Worm (Caenorhabditis elegans): ENCODE data around the gene cdkl-1.

The cdkl-1 gene

ce11 chrV:11069277-11069676, 29.4 kb upstream of the cdkl-1 start, which contains the start of gene T04C12.8 (continued):
- TF ChIP-seq tag-97 (GFP tag; IDR thresholded peaks at IDR 0.05) (no peak), zag-1 (tag; optimal IDR thresholded peaks at IDR 0.05) (no peak), ceh-20 (GFP tag; IDR thresholded peaks at IDR 0.05) (0 out of 2 replicates have a peak, but pooled peaks have one; percentile 41), madf-5 (GFP tag; IDR thresholded peaks at IDR 0.05) (no peak), F26F4.8 (GFP tag; conservative IDR thresholded peaks at IDR 0.05) (no peak), ZK546.5 (tag; optimal IDR thresholded peaks at IDR 0.05) (no peak), vab-7 (GFP tag; IDR thresholded peaks at IDR 0.05) (no peak), Y5F2A.4 (GFP tag; optimal IDR thresholded peaks at IDR 0.05) (no peak), ztf-11 (tag; optimal IDR thresholded peaks at IDR 0.05) (no peak), R02D3.7 (tag; optimal IDR thresholded peaks at IDR 0.05) (no peak), Y105C5A.15 (GFP tag; IDR thresholded peaks at IDR 0.05) (no peak), daf-12 (tag; optimal IDR thresholded peaks at IDR 0.05) (no peak), zfp-2 (tag; optimal IDR thresholded peaks at IDR 0.05) (no peak), T20F7.1 (GFP tag; optimal IDR thresholded peaks at IDR 0.05) (peak; percentile 58), Y48G9A.11 (GFP tag; IDR thresholded peaks at IDR 0.05) (no peak), skn-1 (tag; optimal IDR thresholded peaks at IDR 0.05) (no peak), ceh-82 (tag; optimal IDR thresholded peaks at IDR 0.05) (no peak), lin-38 (GFP tag; IDR thresholded peaks at IDR 0.05) (no peak), nhr-41 (GFP tag; IDR thresholded peaks at IDR 0.05) (no peak), nhr-76 (tag; optimal IDR thresholded peaks at IDR 0.05) (no peak), lin-29 (GFP tag; IDR thresholded peaks at IDR 0.05) (no peak), snpc-4 (tag; optimal IDR thresholded peaks at IDR 0.05) (no peak), hlh-11 (tag; optimal IDR thresholded peaks at IDR 0.05) (peak; percentile 91), aly-2 (tag; optimal IDR thresholded peaks at IDR 0.05) (no peak), fkh-10 (GFP tag; optimal IDR thresholded peaks at IDR 0.05) (no peak), mdt-29 (GFP tag; IDR thresholded peaks at IDR 0.05) (no peak), lin-39 (tag; optimal IDR thresholded peaks at IDR 0.05) (no peak), sdz-12 (GFP tag; optimal IDR thresholded peaks at IDR 0.05) (no peak), rbr-2 (tag; optimal IDR thresholded peaks at IDR 0.05) (no peak), F37D6.2 (tag; optimal IDR thresholded peaks at IDR 0.05) (no peak), pqm-1 (tag; optimal IDR thresholded peaks at IDR 0.05) (peak; percentile 94), fos-1 (tag; optimal IDR thresholded peaks at IDR 0.05) (no peak), ctbp-1 (GFP tag; IDR thresholded peaks at IDR 0.05) (no peak), daf-8 (GFP tag; IDR thresholded peaks at IDR 0.05) (no peak), daf-19 (GFP tag; conservative IDR thresholded peaks at IDR 0.05) (no peak), ces-1 (GFP tag; optimal IDR thresholded peaks at IDR 0.05) (no peak), cey-2 (tag; optimal IDR thresholded peaks at IDR 0.05; ENCODE audit: borderline replicate concordance, insufficient read depth) (no peak), nhr-10 (tag; optimal IDR thresholded peaks at IDR 0.05) (no peak), madf-9 (GFP tag; conservative IDR thresholded peaks at IDR 0.05) (no peak), dve-1 (tag; optimal IDR thresholded peaks at IDR 0.05; ENCODE audit: insufficient read depth) (peak; percentile 96), ceh-32 (tag; optimal IDR thresholded peaks at IDR 0.05; ENCODE audit: poor library complexity) (no peak), nhr-237 (tag; optimal IDR thresholded peaks at IDR 0.05) (no peak), F44E2.7 (GFP tag; IDR thresholded peaks at IDR 0.05) (no peak), unc-62 (GFP tag; optimal IDR thresholded peaks at IDR 0.05 in 1 of 2) (no peak), unc-62 (tag; optimal IDR thresholded peaks at IDR 0.05) (no peak), mep-1 (tag; optimal IDR thresholded peaks at IDR 0.05) (peak; percentile 20), nhr-102 (tag; optimal IDR thresholded peaks at IDR 0.05) (peak; percentile 82), set-16 (GFP tag; IDR thresholded peaks at IDR 0.05) (no peak), dmd-6 (GFP tag; IDR thresholded peaks at IDR 0.05) (peak; percentile 92), F49E8.2 (tag; optimal IDR thresholded peaks at IDR 0.05; ENCODE audit: borderline replicate concordance) (no peak), egl-27 (tag; optimal IDR thresholded peaks at IDR 0.05) (no peak), nhr-11 (tag; optimal IDR thresholded peaks at IDR 0.05) (no peak), dmd-8 (GFP tag; IDR thresholded peaks at IDR 0.05) (no peak)
